Fruit fly (Drosophila melanogaster) whole organism, embryonic: ENCODE measurements around the gene Cap-D3.

ENCODE experiments used
- BEAF-32 ChIP-seq: fragments of 200-800 bp; sonication (Bioruptor generic); optimal IDR thresholded peaks from 3 replicates; lab custom pipeline; 2017; ENCODE audit warnings: missing biosample characterization, missing genetic modification characterization, mild to moderate bottlenecking, moderate library complexity, missing genetic modification reagents
- C15 ChIP-seq: fragments of 200-800 bp; sonication (Bioruptor generic); IDR thresholded peaks from 3 replicates; pipeline ENCODE4 v1.3.6; 2022; ENCODE audit warnings: missing biosample characterization, missing genetic modification characterization
- CG10543 ChIP-seq: fragments of 200-800 bp; sonication (Bioruptor generic); optimal IDR thresholded peaks from 3 replicates; lab custom pipeline; 2017; ENCODE audit warnings: missing biosample characterization, mild to moderate bottlenecking, missing genetic modification characterization, moderate library complexity
- CG12299 ChIP-seq: fragments of 200-800 bp; sonication (Bioruptor generic); optimal IDR thresholded peaks from 2 replicates; lab custom pipeline; 2018; ENCODE audit warnings: missing biosample characterization, mild to moderate bottlenecking, missing genetic modification characterization
- CG13287 ChIP-seq: fragments of 200-800 bp; sonication (Bioruptor generic); IDR thresholded peaks from 2 replicates; pipeline ENCODE4 v1.3.6; 2022; ENCODE audit warnings: missing biosample characterization, missing genetic modification characterization; ENCODE audit not compliant: partially characterized antibody
- CG1602 ChIP-seq: fragments of 200-800 bp; sonication (Bioruptor generic); optimal IDR thresholded peaks from 3 replicates; lab custom pipeline; 2016; ENCODE audit warnings: missing biosample characterization, missing genetic modification characterization
- CG17361 ChIP-seq: fragments of 200-800 bp; sonication (Bioruptor generic); IDR thresholded peaks from 3 replicates; pipeline ENCODE4 v1.3.6; 2022; ENCODE audit warnings: missing biosample characterization, missing genetic modification characterization
- CG17829 ChIP-seq: fragments of 200-800 bp; optimal IDR thresholded peaks from 2 replicates; lab custom pipeline; 2019; ENCODE audit warnings: missing biosample characterization, mild to moderate bottlenecking, missing genetic modification characterization, moderate library complexity
- CG1792 ChIP-seq: fragments of 200-800 bp; sonication (Bioruptor generic); optimal IDR thresholded peaks from 2 replicates; lab custom pipeline; 2016; ENCODE audit warnings: missing biosample characterization, missing genetic modification characterization
- CG18262 ChIP-seq: fragments of 200-800 bp; optimal IDR thresholded peaks from 3 replicates; lab custom pipeline; 2019; ENCODE audit warnings: missing biosample characterization, mild to moderate bottlenecking, missing genetic modification characterization, moderate library complexity
- CG2202 ChIP-seq: fragments of 200-800 bp; sonication (Bioruptor generic); optimal IDR thresholded peaks from 2 replicates; lab custom pipeline; 2018; ENCODE audit warnings: missing biosample characterization, mild to moderate bottlenecking, missing genetic modification characterization
- CG32532 ChIP-seq: fragments of 200-800 bp; sonication (Bioruptor generic); IDR thresholded peaks from 2 replicates; pipeline ENCODE4 v1.3.6; 2022; ENCODE audit warnings: missing biosample characterization, missing genetic modification characterization
- CG34422 ChIP-seq: fragments of 200-800 bp; sonication (Bioruptor generic); IDR thresholded peaks from 3 replicates; pipeline ENCODE4 v1.3.6; 2022; ENCODE audit warnings: missing biosample characterization, missing genetic modification characterization
- CG3847 ChIP-seq: fragments of 200-800 bp; sonication (Bioruptor generic); IDR thresholded peaks from 2 replicates; pipeline ENCODE4 v1.3.6; 2022; ENCODE audit warnings: missing biosample characterization, missing genetic modification characterization
- CG4360 ChIP-seq: fragments of 200-800 bp; sonication (Bioruptor generic); IDR thresholded peaks from 2 replicates; pipeline ENCODE4 v1.3.6; 2022; ENCODE audit warnings: missing biosample characterization, missing genetic modification characterization
- CG4424 ChIP-seq: fragments of 200-800 bp; sonication (Bioruptor generic); optimal IDR thresholded peaks from 3 replicates; lab custom pipeline; 2016; ENCODE audit warnings: missing biosample characterization, missing genetic modification characterization
- CG4820 ChIP-seq: fragments of 200-800 bp; sonication (Bioruptor generic); optimal IDR thresholded peaks from 3 replicates; lab custom pipeline; 2016; ENCODE audit warnings: missing biosample characterization, missing genetic modification characterization
- CG9215 ChIP-seq: fragments of 200-800 bp; sonication (Bioruptor generic); IDR thresholded peaks from 2 replicates; pipeline ENCODE4 v1.3.6; 2022; ENCODE audit warnings: missing biosample characterization, missing genetic modification characterization
- CG9727 ChIP-seq: fragments of 200-800 bp; sonication (Bioruptor generic); optimal IDR thresholded peaks from 3 replicates; lab custom pipeline; 2017; ENCODE audit warnings: missing biosample characterization, mild to moderate bottlenecking, missing genetic modification characterization
- Dek ChIP-seq: fragments of 200-800 bp; sonication (Bioruptor generic); optimal IDR thresholded peaks from 3 replicates; lab custom pipeline; 2019; ENCODE audit warnings: missing biosample characterization, mild to moderate bottlenecking, missing genetic modification characterization, moderate library complexity
- Dp ChIP-seq: fragments of 200-800 bp; sonication (Bioruptor generic); optimal IDR thresholded peaks from 2 replicates; lab custom pipeline; 2018; ENCODE audit warnings: missing biosample characterization, mild to moderate bottlenecking, missing genetic modification characterization, moderate library complexity
- Dref ChIP-seq: fragments of 200-800 bp; sonication (Bioruptor generic); IDR thresholded peaks from 2 replicates; pipeline ENCODE4 v1.3.6; 2022; ENCODE audit warnings: missing biosample characterization, missing genetic modification characterization
- E2f2 ChIP-seq: fragments of 200-800 bp; sonication (Bioruptor generic); IDR thresholded peaks from 2 replicates; pipeline ENCODE4 v1.3.6; 2022; ENCODE audit warnings: missing biosample characterization, missing genetic modification characterization
- Hr39 ChIP-seq: fragments of >200 bp; optimal IDR thresholded peaks from 2 replicates; lab custom pipeline; 2017
- Hsf ChIP-seq: fragments of 200-800 bp; sonication (Bioruptor generic); optimal IDR thresholded peaks from 3 replicates; lab custom pipeline; 2016; ENCODE audit warnings: missing biosample characterization, missing genetic modification characterization
- Max ChIP-seq: fragments of 200-800 bp; sonication (Bioruptor generic); optimal IDR thresholded peaks from 2 replicates; lab custom pipeline; 2016; ENCODE audit warnings: missing biosample characterization, mild to moderate bottlenecking, missing genetic modification characterization
- NC2β ChIP-seq: fragments of 200-800 bp; sonication (Bioruptor generic); optimal IDR thresholded peaks from 2 replicates; lab custom pipeline; 2016; ENCODE audit warnings: missing biosample characterization, missing genetic modification characterization
- Ravus ChIP-seq: fragments of 200-800 bp; sonication (Bioruptor generic); IDR thresholded peaks from 2 replicates; pipeline ENCODE4 v1.3.6; 2022; ENCODE audit warnings: missing biosample characterization, missing genetic modification characterization
- Stat92E ChIP-seq, 3 experiments: fragments of >200 bp in 2 of 3; fragments of 200-800 bp in 1 of 3; sonication (Bioruptor generic) in 1 of 3; optimal IDR thresholded peaks; 2 replicates each; lab custom pipeline; 2017 to 2019; ENCODE audit warnings: missing biosample characterization in 3 of 3, missing genetic modification characterization in 3 of 3, mild to moderate bottlenecking in 1 of 3, moderate library complexity in 1 of 3
- Vsx1 ChIP-seq: fragments of 200-800 bp; sonication (Bioruptor generic); optimal IDR thresholded peaks from 2 replicates; lab custom pipeline; 2017; ENCODE audit warnings: missing biosample characterization, mild to moderate bottlenecking, missing genetic modification characterization, missing genetic modification reagents
- ab ChIP-seq: fragments of 200-800 bp; sonication (Bioruptor generic); optimal IDR thresholded peaks from 2 replicates; lab custom pipeline; 2016; ENCODE audit warnings: missing biosample characterization, missing genetic modification characterization
- bsh ChIP-seq, 2 experiments: fragments of 200-800 bp; sonication (Bioruptor generic); optimal IDR thresholded peaks; 2 replicates each; lab custom pipeline; 2017 to 2018; ENCODE audit warnings: mild to moderate bottlenecking in 2 of 2, missing biosample characterization in 2 of 2, missing genetic modification characterization in 2 of 2, moderate library complexity in 1 of 2
- chif ChIP-seq, 2 experiments: fragments of 200-800 bp; sonication (Bioruptor generic); optimal IDR thresholded peaks; 3 replicates each; lab custom pipeline; 2016; ENCODE audit warnings: missing biosample characterization in 2 of 2, missing genetic modification characterization in 2 of 2
- cwo ChIP-seq: fragments of 200-800 bp; sonication (Bioruptor generic); optimal IDR thresholded peaks from 3 replicates; lab custom pipeline; 2017; ENCODE audit warnings: missing biosample characterization, missing genetic modification characterization, mild to moderate bottlenecking, moderate library complexity, missing genetic modification reagents
- grau ChIP-seq: fragments of 200-800 bp; optimal IDR thresholded peaks from 3 replicates; lab custom pipeline; 2019; ENCODE audit warnings: missing biosample characterization, mild to moderate bottlenecking, missing genetic modification characterization, moderate library complexity
- gsb ChIP-seq: fragments of 200-800 bp; sonication (Bioruptor generic); IDR thresholded peaks from 2 replicates; pipeline ENCODE4 v1.3.6; 2022; ENCODE audit warnings: missing biosample characterization, missing genetic modification characterization
- hkb ChIP-seq, 2 experiments: fragments of 200-800 bp in 1 of 2; fragments of >200 bp in 1 of 2; sonication (Bioruptor generic) in 1 of 2; IDR thresholded peaks in 1 of 2; optimal IDR thresholded peaks in 1 of 2; 2 replicates each; pipeline versions ENCODE4 v1.3.6 to Lab custom; 2017 to 2022; ENCODE audit warnings: missing biosample characterization in 1 of 2, missing genetic modification characterization in 1 of 2
- ind ChIP-seq: fragments of 200-800 bp; sonication (Bioruptor generic); optimal IDR thresholded peaks from 3 replicates; lab custom pipeline; 2016; ENCODE audit warnings: missing biosample characterization, missing genetic modification characterization
- jigr1 ChIP-seq: fragments of 200-800 bp; sonication (Bioruptor generic); IDR thresholded peaks from 3 replicates; pipeline ENCODE4 v1.3.6; 2022; ENCODE audit warnings: missing biosample characterization, missing genetic modification characterization
- lmd ChIP-seq: fragments of 200-800 bp; sonication (Bioruptor generic); IDR thresholded peaks from 2 replicates; pipeline ENCODE4 v1.3.6; 2022; ENCODE audit warnings: missing biosample characterization, missing genetic modification characterization
- lola ChIP-seq, 3 experiments: fragments of >200 bp in 2 of 3; fragments of 200-800 bp in 1 of 3; sonication (Bioruptor generic) in 1 of 3; optimal IDR thresholded peaks; 2 replicates each; lab custom pipeline; 2017 to 2019; ENCODE audit warnings: missing biosample characterization in 3 of 3, missing genetic modification characterization in 3 of 3, mild to moderate bottlenecking in 1 of 3, moderate library complexity in 1 of 3
- odd ChIP-seq: fragments of 200-800 bp; sonication (Bioruptor generic); optimal IDR thresholded peaks from 2 replicates; lab custom pipeline; 2017; ENCODE audit warnings: missing biosample characterization, mild to moderate bottlenecking, missing genetic modification characterization
- pzg ChIP-seq: fragments of 200-800 bp; sonication (Bioruptor generic); optimal IDR thresholded peaks from 3 replicates; lab custom pipeline; 2018; ENCODE audit warnings: missing biosample characterization, mild to moderate bottlenecking, missing genetic modification characterization, moderate library complexity
- sens ChIP-seq: fragments of 200-800 bp; sonication (Bioruptor generic); peaks from one replicate; lab custom pipeline; 2016; ENCODE audit warnings: missing biosample characterization, missing genetic modification characterization
- sisA ChIP-seq: fragments of 200-800 bp; sonication (Bioruptor generic); IDR thresholded peaks from 2 replicates; pipeline ENCODE4 v1.3.6; 2022; ENCODE audit warnings: missing biosample characterization, missing genetic modification characterization
- tin ChIP-seq: fragments of 200-800 bp; sonication (Bioruptor generic); optimal IDR thresholded peaks from 3 replicates; lab custom pipeline; 2016; ENCODE audit warnings: missing biosample characterization, missing genetic modification characterization
- twi ChIP-seq: fragments of 200-800 bp; optimal IDR thresholded peaks from 2 replicates; lab custom pipeline; 2019; ENCODE audit warnings: missing biosample characterization, mild to moderate bottlenecking, missing genetic modification characterization, moderate library complexity
- usp ChIP-seq: fragments of >200 bp; optimal IDR thresholded peaks from 2 replicates; lab custom pipeline; 2017; ENCODE audit warnings: missing biosample characterization, missing genetic modification characterization

Gene Cap-D3

DNA sequence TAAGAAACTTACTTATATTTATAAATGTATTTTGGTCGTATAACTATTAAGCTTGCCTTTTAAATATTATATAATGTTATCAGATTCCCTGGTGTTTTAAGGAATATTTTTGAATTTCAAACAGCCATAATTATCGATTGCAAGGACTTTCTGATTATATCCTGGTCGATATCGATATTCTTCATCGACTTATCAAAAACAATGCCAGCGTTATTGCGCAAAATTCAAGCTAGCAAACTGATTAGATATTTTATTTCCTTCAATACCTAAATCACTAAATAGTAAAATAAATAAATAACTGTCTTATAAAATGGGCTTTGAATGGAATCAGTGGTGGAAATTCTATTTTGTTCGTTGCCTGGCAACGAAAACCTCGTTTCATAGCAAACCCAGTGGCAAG is 8.3 kb upstream of the Cap-D3 start, which contains the start of gene CG14020:
Gene CG14020 (plus strand): TSS at position 345 of the 400 bp plus-strand sequence.
- TF ChIP-seq CG13287 = peak; percentile 25; the same call in 1 of the 2 replicates
- TF ChIP-seq Dref (GFP tag; lab: Robert Waterston, UW) = peak; percentile 53
- TF ChIP-seq BEAF-32 (GFP tag; lab: Kevin White, UChicago) = peak; percentile 6
- TF ChIP-seq usp (GFP tag; lab: Kevin White, UChicago) = no peak
- TF ChIP-seq hkb (optimal IDR thresholded peaks at IDR 0.05; lab: Kevin White, UChicago) = no peak
- no peak for TF ChIP-seq hkb (GFP tag; IDR thresholded peaks at IDR 0.05; lab: Robert Waterston, UW)
- TF ChIP-seq E2f2 = peak; percentile 59
- peak; percentile 50 for TF ChIP-seq sens (GFP tag; lab: Kevin White, UChicago)
- peak; percentile 45 for TF ChIP-seq Dp

dm6 chr2L:5519846-5520384 is 5.8 kb upstream of the Cap-D3 start, which contains the start of the genes CG7382 and cl:
CG7382 (minus strand) TSS chr2L:5519896.
cl (plus strand) TSS chr2L:5520135.
- TF ChIP-seq hkb (optimal IDR thresholded peaks at IDR 0.05; lab: Kevin White, UChicago) = peak; percentile 85
- no peak for TF ChIP-seq hkb (GFP tag; IDR thresholded peaks at IDR 0.05; lab: Robert Waterston, UW)
- TF ChIP-seq Hsf (GFP tag; lab: Kevin White, UChicago) = peak; percentile 24
- TF ChIP-seq CG10543 = peak; percentile 57
- peak; percentile 56 for TF ChIP-seq CG18262 (tag; lab: Kevin White, UChicago)
- peak; percentile 68 for TF ChIP-seq CG17361 (GFP tag; lab: Robert Waterston, UW)
- TF ChIP-seq CG3847 (GFP tag; lab: Robert Waterston, UW) = peak; percentile 69
- no peak for TF ChIP-seq cwo (GFP tag; lab: Kevin White, UChicago)
- peak; percentile 45 for TF ChIP-seq tin
- no peak for TF ChIP-seq NC2β (GFP tag; lab: Kevin White, UChicago)
- peak; percentile 12 for TF ChIP-seq CG1602 (GFP tag; lab: Kevin White, UChicago)
- TF ChIP-seq pzg (GFP tag; lab: Kevin White, UChicago) = peak; percentile 50
- TF ChIP-seq CG9727 (GFP tag; lab: Kevin White, UChicago) = peak; percentile 42
- TF ChIP-seq CG4820 (GFP tag; lab: Kevin White, UChicago) = peak; percentile 33
- no peak for TF ChIP-seq CG1792 (GFP tag; lab: Kevin White, UChicago)
- TF ChIP-seq CG4424 (GFP tag; lab: Kevin White, UChicago) = peak; percentile 48
- peak in 1 of 3 experiments; percentile 54 for TF ChIP-seq lola (GFP tag; optimal IDR thresholded peaks at IDR 0.05; lab: Kevin White, UChicago)
- TF ChIP-seq bsh (GFP tag; optimal IDR thresholded peaks at IDR 0.05; lab: Kevin White, UChicago) = no peak
- no peak for TF ChIP-seq jigr1 (GFP tag; lab: Robert Waterston, UW)
- TF ChIP-seq Vsx1 (GFP tag; lab: Kevin White, UChicago) = no peak
- no peak for TF ChIP-seq CG2202 (tag; lab: Kevin White, UChicago)
- TF ChIP-seq grau (tag; lab: Kevin White, UChicago) = peak; percentile 66
- peak; percentile 10 for TF ChIP-seq Max (GFP tag; lab: Kevin White, UChicago)
- TF ChIP-seq gsb (GFP tag; lab: Robert Waterston, UW) = no peak
- TF ChIP-seq Ravus (GFP tag; lab: Robert Waterston, UW) = no peak
- 0 out of 2 replicates have a peak, but pooled peaks have one; percentile 38 for TF ChIP-seq CG4360
- no peak for TF ChIP-seq CG34422 (GFP tag; lab: Robert Waterston, UW)
- TF ChIP-seq ind = peak; percentile 54
- TF ChIP-seq sisA (GFP tag; lab: Robert Waterston, UW) = peak; percentile 43
- no peak for TF ChIP-seq odd (GFP tag; lab: Kevin White, UChicago)
- peak; percentile 47 for TF ChIP-seq twi (tag; lab: Kevin White, UChicago)
- peak; percentile 72 for TF ChIP-seq CG17829 (tag; lab: Kevin White, UChicago)
- peak; percentile 31; the same call in 1 of the 2 replicates for TF ChIP-seq CG9215
- TF ChIP-seq C15 (GFP tag; lab: Robert Waterston, UW) = no peak
- no peak for TF ChIP-seq chif (GFP tag; optimal IDR thresholded peaks at IDR 0.05; lab: Kevin White, UChicago)
- peak; percentile 35 for TF ChIP-seq Dek (tag; lab: Kevin White, UChicago)
- TF ChIP-seq Hr39 (lab: Kevin White, UChicago) = no peak
- peak in 1 of 3 experiments; percentile 24 for TF ChIP-seq Stat92E (GFP tag; optimal IDR thresholded peaks at IDR 0.05; lab: Kevin White, UChicago)
- TF ChIP-seq ab = no peak
- TF ChIP-seq CG32532 (GFP tag; lab: Robert Waterston, UW) = 0 out of 2 replicates have a peak, but pooled peaks have one; percentile 30
- peak; percentile 33; the same call in 1 of the 2 replicates for TF ChIP-seq lmd
- peak; percentile 7 for TF ChIP-seq CG12299 (tag; lab: Kevin White, UChicago)
